Worm (Caenorhabditis elegans): Measurements from ENCODE around the gene gck-3.
A peak's percentile ranks its signal among the peaks of the same experiment; 100 is the strongest.
"Not testable (repeated sequence)": the region's sequence is repeated elsewhere in the genome, so short reads cannot be mapped to it uniquely, and the experiment has no call there.

The gck-3 gene

ce11 chrV:17924095-17925000 lies 42.3 kb downstream of the gck-3 start, which contains the start of gene usp-50:
usp-50 (plus strand) TSS chrV:17924916.
- TF ChIP-seq xnd-1 (tag; optimal IDR thresholded peaks at IDR 0.05) (peak; percentile 88), madf-6 (GFP tag; IDR thresholded peaks at IDR 0.05) (peak; percentile 81), cebp-1 (tag; optimal IDR thresholded peaks at IDR 0.05) (peak; percentile 49), madf-8 (GFP tag; conservative IDR thresholded peaks at IDR 0.05) (peak; percentile 53), D2030.7 (GFP tag; IDR thresholded peaks at IDR 0.05) (0 out of 2 replicates have a peak, but pooled peaks have one; percentile 14), F33H1.4 (GFP tag; IDR thresholded peaks at IDR 0.05) (peak; percentile 85), mcd-1 (GFP tag; IDR thresholded peaks at IDR 0.05) (peak; percentile 41; the same call in 1 of the 2 replicates), lsl-1 (GFP tag; optimal IDR thresholded peaks at IDR 0.05) (peak; percentile 83), him-1 (tag; optimal IDR thresholded peaks at IDR 0.05) (peak; percentile 14)
- not testable (repeated sequence) for TF ChIP-seq cebp-1 (GFP tag; IDR thresholded peaks at IDR 0.05)

- TF ChIP-seq lin-40 (tag; optimal IDR thresholded peaks at IDR 0.05) (peak; percentile 70), F57C9.4 (tag; optimal IDR thresholded peaks at IDR 0.05) (no peak), tbp1 (GFP tag; optimal IDR thresholded peaks at IDR 0.05) (peak; percentile 20), nfyb-1 (GFP tag; IDR thresholded peaks at IDR 0.05) (peak; percentile 41; the same call in 1 of the 2 replicates), ama-1 (optimal IDR thresholded peaks at IDR 0.05) (peak; percentile 19), ama-1 (GFP tag; optimal IDR thresholded peaks at IDR 0.05) (no peak), hlh-12 (tag; optimal IDR thresholded peaks at IDR 0.05) (no peak), madf-6 (GFP tag; IDR thresholded peaks at IDR 0.05) (peak; percentile 87), lsl-1 (GFP tag; optimal IDR thresholded peaks at IDR 0.05) (peak; percentile 56), B0019.2 (GFP tag; conservative IDR thresholded peaks at IDR 0.05) (no peak), F33H1.4 (GFP tag; IDR thresholded peaks at IDR 0.05) (peak; percentile 70), mcd-1 (GFP tag; IDR thresholded peaks at IDR 0.05) (peak; percentile 97), rec-8 (tag; optimal IDR thresholded peaks at IDR 0.05) (no peak), hmg-1.2 (GFP tag; IDR thresholded peaks at IDR 0.05) (peak; percentile 99), attf-5 (GFP tag; optimal IDR thresholded peaks at IDR 0.05) (no peak), hmg-20 (GFP tag; IDR thresholded peaks at IDR 0.05) (no peak), snpc-1.3 (tag; optimal IDR thresholded peaks at IDR 0.05; ENCODE audit: insufficient read depth) (no peak), repo-1 (tag; optimal IDR thresholded peaks at IDR 0.05) (peak; percentile 6), cebp-1 (GFP tag; IDR thresholded peaks at IDR 0.05) (no peak), cebp-1 (tag; optimal IDR thresholded peaks at IDR 0.05) (peak; percentile 40), ztf-18 (tag; optimal IDR thresholded peaks at IDR 0.05) (no peak), Y79H2A.3 (GFP tag; conservative IDR thresholded peaks at IDR 0.05) (no peak), tlf-1 (GFP tag; optimal IDR thresholded peaks at IDR 0.05) (peak; percentile 27), ceh-91 (GFP tag; IDR thresholded peaks at IDR 0.05) (peak; percentile 65; the same call in 1 of the 2 replicates), Y56A3A.18 (GFP tag; IDR thresholded peaks at IDR 0.05) (no peak), ztf-26 (tag; optimal IDR thresholded peaks at IDR 0.05) (no peak), dpl-1 (GFP tag; optimal IDR thresholded peaks at IDR 0.05) (peak; percentile 76), C17E4.6 (GFP tag; IDR thresholded peaks at IDR 0.05) (no peak), akir-1 (GFP tag; optimal IDR thresholded peaks at IDR 0.05) (no peak), lin-54 (GFP tag; optimal IDR thresholded peaks at IDR 0.05) (peak; percentile 95), sea-2 (GFP tag; IDR thresholded peaks at IDR 0.05) (no peak), bed-1 (GFP tag; IDR thresholded peaks at IDR 0.05) (no peak), dox-1 (GFP tag; IDR thresholded peaks at IDR 0.05) (peak; percentile 66; the same call in 1 of the 2 replicates), tbx-9 (tag; optimal IDR thresholded peaks at IDR 0.05; ENCODE audit: borderline replicate concordance) (no peak), rcor-1 (GFP tag; IDR thresholded peaks at IDR 0.05) (peak; percentile 75), mel-28 (tag; optimal IDR thresholded peaks at IDR 0.05; ENCODE audit: borderline replicate concordance) (no peak), xnd-1 (tag; optimal IDR thresholded peaks at IDR 0.05) (peak; percentile 56), snpc-3.4 (tag; optimal IDR thresholded peaks at IDR 0.05) (peak; percentile 40), snpc-4 (GFP tag; optimal IDR thresholded peaks at IDR 0.05) (no peak), snpc-4 (tag; optimal IDR thresholded peaks at IDR 0.05) (peak in 3 of 4 experiments; percentile 3 to 60 (median 27)), B0336.3 (GFP tag; IDR thresholded peaks at IDR 0.05) (0 out of 2 replicates have a peak, but pooled peaks have one; percentile 39)
Observed at ce11 chrV:17921423-17921822, 45.2 kb downstream of the gck-3 start, which contains the start of gene E01B7.2. E01B7.2 (plus strand) TSS chrV:17921772.

Measured in whole organism, young adult.